Worm (Caenorhabditis elegans) whole organism, late embryonic: ENCODE results near the gene str-82.

ENCODE experiments used
- Y22D7AL.16 ChIP-seq: sonication (generic microtip); optimal IDR thresholded peaks from 2 replicates; lab custom pipeline; 2016; ENCODE audit warnings: missing genetic modification characterization, missing compliant biosample characterization
- elt-4 ChIP-seq: sonication (generic microtip); optimal IDR thresholded peaks from 2 replicates; lab custom pipeline; 2016; ENCODE audit warnings: missing genetic modification characterization, missing compliant biosample characterization
- ets-4 ChIP-seq: sonication (generic microtip); optimal IDR thresholded peaks from 2 replicates; lab custom pipeline; 2016; ENCODE audit warnings: missing genetic modification characterization, missing compliant biosample characterization
- fax-1 ChIP-seq: sonication (generic microtip); optimal IDR thresholded peaks from 2 replicates; lab custom pipeline; 2016; ENCODE audit warnings: missing genotype, missing genetic modification characterization, missing compliant biosample characterization
- fkh-10 ChIP-seq: fragments of 150-350 bp; optimal IDR thresholded peaks from 2 replicates; lab custom pipeline; 2014; ENCODE audit warnings: missing biosample characterization, missing genetic modification reagents, missing genetic modification characterization
- nhr-11 ChIP-seq: fragments of 150-350 bp; optimal IDR thresholded peaks from 2 replicates; lab custom pipeline; 2014; ENCODE audit warnings: missing biosample characterization, missing genetic modification characterization
- odd-2 ChIP-seq: sonication (generic microtip); optimal IDR thresholded peaks from 2 replicates; lab custom pipeline; 2017; ENCODE audit warnings: antibody characterized with exemption, mild to moderate bottlenecking, missing genetic modification characterization, missing compliant biosample characterization
- pat-9 ChIP-seq: fragments of 200-800 bp; sonication (Bioruptor generic); optimal IDR thresholded peaks from 2 replicates; lab custom pipeline; 2018; ENCODE audit warnings: mild to moderate bottlenecking, missing genetic modification characterization, moderate library complexity, missing compliant biosample characterization
- syd-9 ChIP-seq: sonication (generic microtip); optimal IDR thresholded peaks from 2 replicates; lab custom pipeline; 2016; ENCODE audit warnings: mild to moderate bottlenecking, missing genetic modification characterization, moderate library complexity, missing compliant biosample characterization

ce11 chrV:3972846-3973245 is 1.6 kb upstream of the str-82 start, which contains the start of gene cyp-34A10:
- TF ChIP-seq fax-1 (tag; lab: Kevin White, UChicago): no peak
- TF ChIP-seq fkh-10 (GFP tag; lab: Kevin White, UChicago): no peak
- no peak for TF ChIP-seq Y22D7AL.16 (tag; lab: Kevin White, UChicago)
- TF ChIP-seq odd-2 (tag; lab: Kevin White, UChicago): no peak
- TF ChIP-seq nhr-11: no peak
- no peak for TF ChIP-seq ets-4 (tag; lab: Kevin White, UChicago)
- no peak for TF ChIP-seq pat-9 (tag; lab: Kevin White, UChicago)
- no peak for TF ChIP-seq elt-4 (tag; lab: Kevin White, UChicago)
- no peak for TF ChIP-seq syd-9
